Worm (Caenorhabditis elegans): ENCODE measurements around the gene T05A7.12.

DNA sequence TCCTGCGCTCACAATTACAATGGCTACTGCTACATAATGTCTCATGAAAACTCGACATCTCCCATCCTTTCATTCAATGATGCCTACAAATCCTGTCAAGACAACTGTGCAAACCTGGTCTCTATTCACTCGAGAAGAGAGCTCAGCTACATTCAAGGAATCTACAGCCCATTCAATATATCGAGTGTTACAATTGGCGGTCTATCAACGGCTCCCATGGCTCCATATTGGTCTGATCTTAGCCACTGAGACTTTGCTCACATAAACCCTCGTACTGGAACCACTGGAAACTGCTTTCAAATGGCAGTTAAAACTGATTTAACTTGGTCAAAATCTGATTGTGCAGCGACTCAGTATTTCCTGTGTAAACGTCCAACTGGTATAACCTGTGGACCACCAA, 12.4 kb upstream of the T05A7.12 start, which contains the start of gene T05A7.3:
- TF ChIP-seq nhr-12 (tag; optimal IDR thresholded peaks at IDR 0.05) (no peak), mdl-1 (tag; optimal IDR thresholded peaks at IDR 0.05) (no peak), lin-13 (GFP tag; optimal IDR thresholded peaks at IDR 0.05) (no peak), elt-3 (tag; optimal IDR thresholded peaks at IDR 0.05) (no peak), ceh-8 (GFP tag; optimal IDR thresholded peaks at IDR 0.05) (no peak), lir-3 (tag; optimal IDR thresholded peaks at IDR 0.05; ENCODE audit: poor library complexity) (no peak), unc-86 (tag; optimal IDR thresholded peaks at IDR 0.05) (no peak), pqm-1 (tag; optimal IDR thresholded peaks at IDR 0.05) (no peak), unc-130 (tag; optimal IDR thresholded peaks at IDR 0.05) (no peak), tbx-2 (tag; optimal IDR thresholded peaks at IDR 0.05) (no peak)
